Fruit fly (Drosophila melanogaster) S2 (cell line): ENCODE results near the gene CarT.

Experiments used
- CG8478 ChIP-seq: fragments of >200 bp; optimal IDR thresholded peaks from 2 replicates; lab custom pipeline; 2018
- CTCF ChIP-seq, 2 experiments: fragments of >200 bp; optimal IDR thresholded peaks; 2 replicates each; lab custom pipeline; 2018

DNA sequence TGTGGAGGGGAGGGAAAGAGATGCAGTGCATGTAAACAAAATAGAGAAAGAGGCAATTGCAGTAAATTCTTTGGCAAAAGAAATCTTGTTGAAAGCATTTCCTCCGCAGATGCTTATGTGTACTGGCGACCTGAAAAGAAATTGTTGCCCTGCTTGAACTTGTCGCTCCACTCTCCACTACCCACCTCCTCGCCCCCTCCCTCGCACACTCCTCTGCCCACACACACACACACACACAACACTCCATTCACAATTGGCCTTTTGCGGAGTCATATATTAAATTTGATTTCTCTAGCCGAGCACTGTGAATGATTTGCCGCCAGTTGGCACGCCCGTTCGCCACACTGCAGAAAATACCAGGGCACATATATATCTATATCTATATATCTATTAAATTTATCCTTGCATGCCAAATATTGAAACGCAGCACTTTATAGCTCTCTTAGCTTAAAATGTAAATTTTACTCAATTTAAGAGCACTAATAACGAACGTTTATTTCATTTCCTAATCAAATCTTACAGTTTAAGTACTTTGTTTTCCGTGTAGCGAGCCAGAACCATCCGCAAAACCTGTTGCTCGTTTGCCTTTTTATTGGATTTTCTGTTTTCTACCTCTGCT lies 28.9 kb upstream of the CarT start:
- no peak for TF ChIP-seq CTCF (optimal IDR thresholded peaks at IDR 0.05; lab: Kevin White, UChicago)
- no peak for TF ChIP-seq CG8478 (lab: Kevin White, UChicago)
